Fruit fly (Drosophila melanogaster) whole organism, embryonic: ENCODE measurements around the gene RpS8.

Experiments used
- Atf6 ChIP-seq: fragments of 200-800 bp; sonication (Bioruptor generic); IDR thresholded peaks from 2 replicates; pipeline ENCODE4 v1.3.6; 2022; ENCODE audit warnings: missing biosample characterization, missing genetic modification characterization
- CG6683 ChIP-seq: fragments of 200-800 bp; sonication (Bioruptor generic); optimal IDR thresholded peaks from 2 replicates; lab custom pipeline; 2017; ENCODE audit warnings: missing biosample characterization, mild to moderate bottlenecking, missing genetic modification characterization, missing genetic modification reagents
- CG6813 ChIP-seq: fragments of 200-800 bp; sonication (Bioruptor generic); optimal IDR thresholded peaks from 2 replicates; lab custom pipeline; 2017; ENCODE audit warnings: missing biosample characterization, missing genetic modification characterization, mild to moderate bottlenecking, moderate library complexity, missing genetic modification reagents
- Jarid2 ChIP-seq: fragments of 200-800 bp; sonication (Bioruptor generic); optimal IDR thresholded peaks from 3 replicates; lab custom pipeline; 2017; ENCODE audit warnings: mild to moderate bottlenecking, missing biosample characterization, missing genetic modification reagents, missing genetic modification characterization

DNA sequence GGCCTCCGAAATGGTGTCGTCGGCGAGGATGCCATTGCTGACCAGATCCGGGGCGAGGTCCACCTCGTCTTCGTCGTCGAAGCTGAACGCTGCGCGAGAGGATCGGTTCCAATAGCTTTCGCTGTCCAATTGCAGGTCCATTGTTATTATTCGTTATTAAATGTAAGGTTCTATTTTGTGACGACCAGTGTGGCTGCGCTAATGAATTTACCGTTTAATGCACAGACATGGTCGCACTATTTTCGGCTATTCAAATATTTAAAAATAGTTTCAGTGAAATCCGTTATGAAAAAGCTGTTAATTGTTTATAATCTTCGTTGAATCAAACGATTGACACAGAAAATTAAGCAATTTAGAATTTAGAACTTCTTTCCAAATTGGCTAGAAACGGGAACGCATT lies 45.1 kb upstream of the RpS8 start, which contains the start of gene Vps16B:
- TF ChIP-seq Atf6 (no peak), CG6813 (GFP tag; lab: Kevin White, UChicago) (no peak), Jarid2 (GFP tag; lab: Kevin White, UChicago) (no peak), CG6683 (GFP tag; lab: Kevin White, UChicago) (no peak)
